Worm (Caenorhabditis elegans) whole organism, late embryonic: ENCODE results near the gene C46C2.7.
A peak's percentile ranks its signal among the peaks of the same experiment; 100 is the strongest.
"Not testable (repeated sequence)": the region's sequence is repeated elsewhere in the genome, so short reads cannot be mapped to it uniquely, and the experiment has no call there.

Experiments used
- C08G9.2 ChIP-seq: sonication (generic microtip); optimal IDR thresholded peaks from 2 replicates; lab custom pipeline; 2016; ENCODE audit warnings: mild to moderate bottlenecking, missing genetic modification characterization, moderate library complexity, missing compliant biosample characterization
- C38D4.7 ChIP-seq: fragments of 200-800 bp; sonication (Bioruptor generic); optimal IDR thresholded peaks from 2 replicates; lab custom pipeline; 2018; ENCODE audit warnings: mild to moderate bottlenecking, missing genetic modification characterization, moderate library complexity, missing compliant biosample characterization
- ahr-1 ChIP-seq: sonication (generic microtip); optimal IDR thresholded peaks from 2 replicates; lab custom pipeline; 2016; ENCODE audit warnings: missing genetic modification characterization, missing compliant biosample characterization
- ceh-14 ChIP-seq: sonication (generic microtip); optimal IDR thresholded peaks from 2 replicates; lab custom pipeline; 2016; ENCODE audit warnings: missing genotype, missing genetic modification characterization, missing compliant biosample characterization
- ceh-19 ChIP-seq: fragments of 200-800 bp; sonication (Bioruptor generic); optimal IDR thresholded peaks from 2 replicates; lab custom pipeline; 2018; ENCODE audit warnings: mild to moderate bottlenecking, missing genetic modification characterization, missing compliant biosample characterization
- ceh-2 ChIP-seq: sonication (generic microtip); optimal IDR thresholded peaks from 2 replicates; lab custom pipeline; 2016; ENCODE audit warnings: missing genotype, missing genetic modification characterization, missing compliant biosample characterization
- ceh-22 ChIP-seq: sonication (generic microtip); optimal IDR thresholded peaks from 2 replicates; lab custom pipeline; 2017; ENCODE audit warnings: missing biosample characterization, missing genetic modification characterization
- ceh-30 ChIP-seq: fragments of 150-350 bp; optimal IDR thresholded peaks from 2 replicates; lab custom pipeline; 2014; ENCODE audit warnings: missing biosample characterization, missing genetic modification characterization
- ceh-31 ChIP-seq: sonication (generic microtip); optimal IDR thresholded peaks from 2 replicates; lab custom pipeline; 2016; ENCODE audit warnings: missing genetic modification characterization, missing compliant biosample characterization
- ceh-34 ChIP-seq: sonication (generic microtip); optimal IDR thresholded peaks from 2 replicates; lab custom pipeline; 2016; ENCODE audit warnings: mild to moderate bottlenecking, missing genetic modification characterization, missing compliant biosample characterization
- ceh-45 ChIP-seq: fragments of 200-800 bp; sonication (Bioruptor generic); IDR thresholded peaks from 2 replicates; pipeline ENCODE4 v1.3.6; 2022; ENCODE audit warnings: missing genetic modification reagents, missing genetic modification characterization, missing compliant biosample characterization
- ceh-48 ChIP-seq: sonication (generic microtip); optimal IDR thresholded peaks from 2 replicates; lab custom pipeline; 2016; ENCODE audit warnings: missing genetic modification characterization, inconsistent platforms, missing compliant biosample characterization
- ceh-9 ChIP-seq: sonication (generic microtip); optimal IDR thresholded peaks from 2 replicates; lab custom pipeline; 2016; ENCODE audit warnings: mild to moderate bottlenecking, missing genetic modification characterization, inconsistent platforms, missing compliant biosample characterization
- dmd-4 ChIP-seq: sonication (generic microtip); optimal IDR thresholded peaks from 2 replicates; lab custom pipeline; 2016; ENCODE audit warnings: borderline replicate concordance, missing genetic modification characterization, missing compliant biosample characterization
- dve-1 ChIP-seq: sonication (generic microtip); optimal IDR thresholded peaks from 2 replicates; lab custom pipeline; 2017; ENCODE audit warnings: antibody characterized with exemption, mild to moderate bottlenecking, missing genetic modification characterization, missing compliant biosample characterization
- elt-2 ChIP-seq: sonication (generic microtip); optimal IDR thresholded peaks from 2 replicates; lab custom pipeline; 2016; ENCODE audit warnings: missing genetic modification reagents, missing genetic modification characterization, missing compliant biosample characterization
- eyg-1 ChIP-seq: sonication (generic microtip); optimal IDR thresholded peaks from 2 replicates; lab custom pipeline; 2016; ENCODE audit warnings: missing genotype, missing genetic modification characterization, missing compliant biosample characterization
- fkh-10 ChIP-seq: fragments of 150-350 bp; optimal IDR thresholded peaks from 2 replicates; lab custom pipeline; 2014; ENCODE audit warnings: missing biosample characterization, missing genetic modification reagents, missing genetic modification characterization
- fkh-6 ChIP-seq: sonication (generic microtip); optimal IDR thresholded peaks from 2 replicates; lab custom pipeline; 2016; ENCODE audit warnings: missing genetic modification characterization, missing compliant biosample characterization
- hlh-6 ChIP-seq: sonication (generic microtip); optimal IDR thresholded peaks from 2 replicates; lab custom pipeline; 2016; ENCODE audit warnings: missing genotype, missing genetic modification characterization, missing compliant biosample characterization
- lin-11 ChIP-seq: fragments of 200-800 bp; sonication (Bioruptor generic); optimal IDR thresholded peaks from 2 replicates; lab custom pipeline; 2018; ENCODE audit warnings: mild to moderate bottlenecking, missing genetic modification characterization, missing compliant biosample characterization
- madf-2 ChIP-seq: sonication (generic microtip); optimal IDR thresholded peaks from 2 replicates; lab custom pipeline; 2017; ENCODE audit warnings: missing genetic modification characterization, missing compliant biosample characterization
- mec-3 ChIP-seq: sonication (generic microtip); optimal IDR thresholded peaks from 2 replicates; lab custom pipeline; 2016; ENCODE audit warnings: borderline replicate concordance, missing genetic modification characterization, missing compliant biosample characterization
- nhr-232 ChIP-seq: sonication (generic microtip); optimal IDR thresholded peaks from 2 replicates; lab custom pipeline; 2016; ENCODE audit warnings: missing genetic modification characterization, missing compliant biosample characterization
- odd-2 ChIP-seq: sonication (generic microtip); optimal IDR thresholded peaks from 2 replicates; lab custom pipeline; 2017; ENCODE audit warnings: antibody characterized with exemption, mild to moderate bottlenecking, missing genetic modification characterization, missing compliant biosample characterization
- pag-3 ChIP-seq: sonication (generic microtip); optimal IDR thresholded peaks from 2 replicates; lab custom pipeline; 2016; ENCODE audit warnings: missing compliant biosample characterization, missing genetic modification characterization, borderline replicate concordance
- pat-9 ChIP-seq: fragments of 200-800 bp; sonication (Bioruptor generic); optimal IDR thresholded peaks from 2 replicates; lab custom pipeline; 2018; ENCODE audit warnings: mild to moderate bottlenecking, missing genetic modification characterization, moderate library complexity, missing compliant biosample characterization
- pax-1 ChIP-seq: fragments of 150-350 bp; optimal IDR thresholded peaks from 2 replicates; lab custom pipeline; 2014; ENCODE audit warnings: missing biosample characterization, missing genetic modification characterization
- pha-4 ChIP-seq: fragments of 150-350 bp; optimal IDR thresholded peaks from 2 replicates; lab custom pipeline; 2018; ENCODE audit warnings: missing biosample characterization, missing genetic modification reagents, missing genetic modification characterization
- ref-2 ChIP-seq: sonication (generic microtip); optimal IDR thresholded peaks from 2 replicates; lab custom pipeline; 2016; ENCODE audit warnings: missing genetic modification characterization, missing compliant biosample characterization
- sox-2 ChIP-seq: fragments of 200-800 bp; sonication (Bioruptor generic); IDR thresholded peaks from 2 replicates; pipeline ENCODE4 v1.3.6; 2022; ENCODE audit warnings: missing genetic modification reagents, missing genetic modification characterization, missing compliant biosample characterization
- tbx-2 ChIP-seq: sonication (generic microtip); optimal IDR thresholded peaks from 2 replicates; lab custom pipeline; 2016; ENCODE audit warnings: missing genetic modification characterization, missing compliant biosample characterization
- tbx-7 ChIP-seq: sonication (generic microtip); optimal IDR thresholded peaks from 2 replicates; lab custom pipeline; 2016; ENCODE audit warnings: missing genotype, missing genetic modification characterization, missing compliant biosample characterization
- unc-42 ChIP-seq: sonication (generic microtip); optimal IDR thresholded peaks from 2 replicates; lab custom pipeline; 2016; ENCODE audit warnings: missing genotype, missing genetic modification characterization, missing compliant biosample characterization
- unc-86 ChIP-seq: sonication (generic microtip); optimal IDR thresholded peaks from 2 replicates; lab custom pipeline; 2016; ENCODE audit warnings: missing genetic modification characterization, missing compliant biosample characterization
- ztf-16 ChIP-seq: sonication (generic microtip); optimal IDR thresholded peaks from 2 replicates; lab custom pipeline; 2017; ENCODE audit warnings: missing genetic modification characterization, missing compliant biosample characterization

C46C2.7 gene

ce11 chrIV:9194524-9194923 lies at the start of gene C46C2.7:
TSS of gene C46C2.7 (plus strand) at chrIV:9194824.
- not testable (repeated sequence) for TF ChIP-seq mec-3, pat-9, tbx-7 (tag; lab: Kevin White, UChicago)

- TF ChIP-seq unc-42 (tag; lab: Kevin White, UChicago) = no peak
- TF ChIP-seq C08G9.2 (tag; lab: Kevin White, UChicago) = no peak
- TF ChIP-seq ceh-48 = no peak
- no peak for TF ChIP-seq ceh-2
- TF ChIP-seq ceh-9 (tag; lab: Kevin White, UChicago) = no peak
- TF ChIP-seq pha-4 = no peak
- TF ChIP-seq ahr-1 (tag; lab: Kevin White, UChicago) = no peak
- no peak for TF ChIP-seq ceh-45
- no peak for TF ChIP-seq madf-2 (tag; lab: Kevin White, UChicago)
- TF ChIP-seq ceh-30 = no peak
- no peak for TF ChIP-seq sox-2 (GFP tag; lab: Robert Waterston, UW)
- TF ChIP-seq ceh-34 (tag; lab: Kevin White, UChicago) = no peak
- no peak for TF ChIP-seq fkh-6 (tag; lab: Kevin White, UChicago)
- TF ChIP-seq C38D4.7 (GFP tag; lab: Kevin White, UChicago) = no peak
Measured at ce11 chrIV:9146111-9146510, 48.5 kb upstream of the C46C2.7 start, which contains the start of gene daf-10. TSS of gene daf-10 (minus strand) at chrIV:9146211.

- TF ChIP-seq madf-2 (tag; lab: Kevin White, UChicago) (no peak), elt-2 (tag; lab: Kevin White, UChicago) (peak; percentile 40), pat-9 (tag; lab: Kevin White, UChicago) (no peak), unc-86 (tag; lab: Kevin White, UChicago) (no peak), tbx-7 (tag; lab: Kevin White, UChicago) (no peak), ceh-45 (no peak), ceh-31 (tag; lab: Kevin White, UChicago) (no peak), tbx-2 (tag; lab: Kevin White, UChicago) (peak; percentile 35), sox-2 (GFP tag; lab: Robert Waterston, UW) (no peak), ref-2 (no peak)
Measured at ce11 chrIV:9146819-9147518, 47.7 kb upstream of the C46C2.7 start, which contains the start of the genes rpb-12 and aly-2. TSS of gene rpb-12 (minus strand) at chrIV:9146869. TSS of gene aly-2 (plus strand) at chrIV:9147468.

ce11 chrIV:9150175-9150574 lies 44.4 kb upstream of the C46C2.7 start, which contains the start of gene F23B2.7:
TSS of gene F23B2.7 (plus strand) at chrIV:9150475.
- TF ChIP-seq dve-1 (no peak), eyg-1 (tag; lab: Kevin White, UChicago) (no peak), fkh-10 (GFP tag; lab: Kevin White, UChicago) (no peak), ztf-16 (no peak), nhr-232 (tag; lab: Kevin White, UChicago) (no peak), ceh-31 (tag; lab: Kevin White, UChicago) (no peak), lin-11 (tag; lab: Kevin White, UChicago) (no peak), ceh-22 (tag; lab: Kevin White, UChicago) (no peak), ceh-30 (no peak), C08G9.2 (tag; lab: Kevin White, UChicago) (no peak), odd-2 (tag; lab: Kevin White, UChicago) (no peak), hlh-6 (tag; lab: Kevin White, UChicago) (no peak), C38D4.7 (GFP tag; lab: Kevin White, UChicago) (no peak), ceh-14 (tag; lab: Kevin White, UChicago) (no peak), pax-1 (tag; lab: Kevin White, UChicago) (no peak)

ce11 chrIV:9154263-9154662 lies 40.4 kb upstream of the C46C2.7 start, which contains the start of gene F23B2.10:
TSS of gene F23B2.10 (minus strand) at chrIV:9154363.
- TF ChIP-seq pag-3 (tag; lab: Kevin White, UChicago) (no peak), ceh-14 (tag; lab: Kevin White, UChicago) (no peak), unc-86 (tag; lab: Kevin White, UChicago) (no peak), dmd-4 (tag; lab: Kevin White, UChicago) (no peak), ceh-30 (no peak), fkh-10 (GFP tag; lab: Kevin White, UChicago) (no peak), ceh-19 (GFP tag; lab: Kevin White, UChicago) (no peak)
